Worm (Caenorhabditis elegans): ENCODE data around the gene R03H10.1.

- TF ChIP-seq nhr-12 (tag; optimal IDR thresholded peaks at IDR 0.05) (no peak), mdl-1 (tag; optimal IDR thresholded peaks at IDR 0.05) (no peak), aly-2 (tag; optimal IDR thresholded peaks at IDR 0.05) (no peak), nhr-77 (tag; optimal IDR thresholded peaks at IDR 0.05) (no peak), nhr-237 (tag; optimal IDR thresholded peaks at IDR 0.05) (no peak), mab-5 (tag; optimal IDR thresholded peaks at IDR 0.05) (no peak), ama-1 (optimal IDR thresholded peaks at IDR 0.05) (no peak), skn-1 (tag; optimal IDR thresholded peaks at IDR 0.05) (no peak), lsy-2 (tag; optimal IDR thresholded peaks at IDR 0.05) (no peak), egl-27 (tag; optimal IDR thresholded peaks at IDR 0.05) (no peak), dmd-4 (tag; optimal IDR thresholded peaks at IDR 0.05) (no peak), ceh-82 (tag; optimal IDR thresholded peaks at IDR 0.05) (no peak), unc-55 (GFP tag; optimal IDR thresholded peaks at IDR 0.05) (no peak)
Observed at ce11 chrII:4222983-4223382, 42.9 kb downstream of the R03H10.1 start, which contains the start of gene C16A11.5.

Data from whole organism, L2 larva.